Fruit fly (Drosophila melanogaster) whole organism, prepupa: ENCODE measurements around the gene Gr93b.

ENCODE experiments used
- CG11762 ChIP-seq: fragments of 200-800 bp; sonication (Bioruptor generic); optimal IDR thresholded peaks from 3 replicates; lab custom pipeline; 2016; ENCODE audit warnings: missing biosample characterization, missing genetic modification characterization; ENCODE audit not compliant: insufficient read depth
- CG16779 ChIP-seq: fragments of 200-800 bp; sonication (Bioruptor generic); optimal IDR thresholded peaks from 3 replicates; lab custom pipeline; 2017; ENCODE audit warnings: missing biosample characterization, mild to moderate bottlenecking, missing genetic modification characterization
- CG6854 ChIP-seq: fragments of 200-800 bp; sonication (Bioruptor generic); optimal IDR thresholded peaks from 2 replicates; lab custom pipeline; 2017; ENCODE audit warnings: missing biosample characterization, mild to moderate bottlenecking, missing genetic modification characterization
- Eip93F ChIP-seq: fragments of 200-800 bp; sonication (Bioruptor generic); optimal IDR thresholded peaks from 2 replicates; lab custom pipeline; 2016; ENCODE audit warnings: missing biosample characterization, mild to moderate bottlenecking, missing genetic modification characterization
- Hr39 ChIP-seq: fragments of 200-800 bp; sonication (Bioruptor generic); optimal IDR thresholded peaks from 2 replicates; lab custom pipeline; 2016; ENCODE audit warnings: missing biosample characterization, missing genetic modification characterization
- Lpt ChIP-seq: fragments of 200-800 bp; sonication (Bioruptor generic); optimal IDR thresholded peaks from 3 replicates; lab custom pipeline; 2016; ENCODE audit warnings: missing biosample characterization, missing genetic modification characterization
- Smox ChIP-seq: fragments of 200-800 bp; sonication (Bioruptor generic); optimal IDR thresholded peaks from 3 replicates; lab custom pipeline; 2016; ENCODE audit warnings: missing biosample characterization, missing genetic modification characterization
- Sox102F ChIP-seq: fragments of 200-800 bp; sonication (Bioruptor generic); optimal IDR thresholded peaks from 2 replicates; lab custom pipeline; 2016; ENCODE audit warnings: missing biosample characterization, mild to moderate bottlenecking, missing genetic modification characterization
- dac ChIP-seq: fragments of 200-800 bp; sonication (Bioruptor generic); optimal IDR thresholded peaks from 2 replicates; lab custom pipeline; 2017; ENCODE audit warnings: missing biosample characterization, mild to moderate bottlenecking, missing genetic modification characterization
- fd59A ChIP-seq: fragments of 200-800 bp; sonication (Bioruptor generic); optimal IDR thresholded peaks from 2 replicates; lab custom pipeline; 2017; ENCODE audit warnings: missing biosample characterization, mild to moderate bottlenecking, missing genetic modification characterization, missing genetic modification reagents
- fkh ChIP-seq: fragments of 200-800 bp; sonication (Bioruptor generic); optimal IDR thresholded peaks from 3 replicates; lab custom pipeline; 2017; ENCODE audit warnings: missing biosample characterization, mild to moderate bottlenecking, missing genetic modification characterization, moderate library complexity
- salr ChIP-seq, 2 experiments: fragments of 200-800 bp; sonication (Bioruptor generic); optimal IDR thresholded peaks; 3 replicates each; lab custom pipeline; 2016 to 2018; ENCODE audit warnings: missing biosample characterization in 2 of 2, missing genetic modification characterization in 2 of 2, mild to moderate bottlenecking in 1 of 2
- svp ChIP-seq: fragments of 200-800 bp; sonication (Bioruptor generic); peaks from one replicate; lab custom pipeline; 2016; ENCODE audit warnings: missing biosample characterization, missing genetic modification characterization

DNA sequence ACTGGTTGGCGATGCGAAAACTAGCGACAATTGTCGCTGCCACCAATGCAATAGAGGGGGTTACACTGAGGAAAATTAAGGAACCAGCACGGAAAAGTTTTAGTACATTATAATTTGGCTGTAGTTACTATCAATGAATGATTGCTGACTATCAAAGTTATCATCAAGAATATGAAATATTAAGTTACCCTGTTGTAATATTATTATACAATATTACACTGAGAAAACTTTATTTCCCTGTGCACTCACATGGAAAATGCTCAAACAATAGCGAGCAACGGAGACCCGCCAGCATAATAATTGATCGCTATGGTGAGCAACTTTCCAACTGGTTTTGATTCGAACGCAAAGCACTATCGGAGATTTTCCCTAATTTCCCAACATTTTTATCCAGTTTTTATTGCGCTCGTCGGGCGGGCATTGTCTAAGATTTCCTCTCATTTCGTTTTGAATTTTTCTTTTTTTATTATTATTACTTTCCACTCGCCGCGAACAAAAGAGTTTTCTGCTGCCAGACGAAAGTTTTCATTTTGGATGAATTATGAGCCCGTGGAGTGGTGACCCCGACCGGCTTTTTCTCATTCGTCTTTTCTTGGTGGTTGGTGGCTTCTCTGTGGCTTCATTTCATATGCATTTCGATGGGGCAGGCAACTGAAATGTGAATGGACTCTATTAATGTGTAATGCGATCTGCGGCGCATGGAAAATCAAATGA is 18.7 kb upstream of the Gr93b start:
- TF ChIP-seq CG16779 (tag; lab: Kevin White, UChicago) (peak; percentile 61), Sox102F (GFP tag; lab: Kevin White, UChicago) (peak; percentile 21), Lpt (GFP tag; lab: Kevin White, UChicago) (peak; percentile 88), fkh (no peak), fd59A (GFP tag; lab: Kevin White, UChicago) (no peak), dac (GFP tag; lab: Kevin White, UChicago) (peak; percentile 96), Smox (peak; percentile 13), salr (GFP tag; optimal IDR thresholded peaks at IDR 0.05; lab: Kevin White, UChicago) (peak in 1 of 2 experiments; percentile 83), Hr39 (GFP tag; lab: Kevin White, UChicago) (no peak), svp (GFP tag; lab: Kevin White, UChicago) (no peak), CG6854 (no peak), Eip93F (GFP tag; lab: Kevin White, UChicago) (no peak), CG11762 (GFP tag; lab: Kevin White, UChicago) (peak; percentile 46)
